Fruit fly (Drosophila melanogaster) whole organism, prepupa: Measurements from ENCODE around the gene CG33642.

ENCODE experiments used
- CG16779 ChIP-seq: fragments of 200-800 bp; sonication (Bioruptor generic); optimal IDR thresholded peaks from 3 replicates; lab custom pipeline; 2017; ENCODE audit warnings: missing biosample characterization, mild to moderate bottlenecking, missing genetic modification characterization
- CG6792 ChIP-seq: fragments of 200-800 bp; sonication (Bioruptor generic); optimal IDR thresholded peaks from 3 replicates; lab custom pipeline; 2016; ENCODE audit warnings: missing biosample characterization, missing genetic modification characterization
- Hr38 ChIP-seq: sonication (Bioruptor generic); optimal IDR thresholded peaks from 2 replicates; lab custom pipeline; 2016; ENCODE audit warnings: missing biosample characterization, missing genetic modification characterization
- OdsH ChIP-seq: fragments of 200-800 bp; sonication (Bioruptor generic); optimal IDR thresholded peaks from 3 replicates; lab custom pipeline; 2016; ENCODE audit warnings: missing biosample characterization, missing genetic modification characterization
- dac ChIP-seq: fragments of 200-800 bp; sonication (Bioruptor generic); optimal IDR thresholded peaks from 2 replicates; lab custom pipeline; 2017; ENCODE audit warnings: missing biosample characterization, mild to moderate bottlenecking, missing genetic modification characterization

DNA sequence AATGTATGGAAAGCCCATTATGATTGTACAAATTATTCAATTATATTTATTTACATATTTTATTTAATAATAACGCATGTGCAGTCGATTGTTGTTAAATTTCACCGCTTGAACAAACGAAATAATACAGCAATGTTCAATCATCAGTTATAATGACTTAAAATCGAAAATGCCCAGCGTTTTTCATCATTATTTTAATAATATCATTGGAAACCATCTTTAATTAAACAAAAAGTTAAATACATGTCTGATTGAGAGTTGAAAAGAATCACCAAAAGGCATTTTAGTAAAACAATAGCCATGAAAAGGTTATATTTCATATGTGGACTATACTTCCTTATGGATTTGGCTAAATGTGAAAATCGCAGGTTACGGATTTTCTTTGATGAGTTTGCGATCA is 1.0 kb upstream of the CG33642 start, which contains the start of gene CG33641:
- no peak for TF ChIP-seq CG16779
- TF ChIP-seq CG6792 (GFP tag; lab: Kevin White, UChicago): no peak
- TF ChIP-seq dac (GFP tag; lab: Kevin White, UChicago): no peak
- TF ChIP-seq Hr38 (GFP tag; lab: Kevin White, UChicago): no peak
- TF ChIP-seq OdsH (GFP tag; lab: Kevin White, UChicago): no peak
